Worm (Caenorhabditis elegans) whole organism, L4 larva: Measurements from ENCODE around the gene prp-39.
A peak's percentile ranks its signal among the peaks of the same experiment; 100 is the strongest.

Experiments used
- F37D6.2 ChIP-seq: sonication (generic microtip); optimal IDR thresholded peaks from 2 replicates; lab custom pipeline; 2016; ENCODE audit warnings: mild to moderate bottlenecking, missing genetic modification characterization, missing compliant biosample characterization
- F49E8.2 ChIP-seq: sonication (generic microtip); optimal IDR thresholded peaks from 2 replicates; lab custom pipeline; 2016; ENCODE audit warnings: missing compliant biosample characterization, mild to moderate bottlenecking, missing genetic modification characterization, borderline replicate concordance
- Y105C5A.15 ChIP-seq: fragments of 200-800 bp; sonication (Bioruptor generic); IDR thresholded peaks from 2 replicates; pipeline ENCODE4 v1.3.6; 2022; ENCODE audit warnings: missing genetic modification characterization, missing compliant biosample characterization
- Y5F2A.4 ChIP-seq: fragments of 200-800 bp; sonication (Bioruptor generic); optimal IDR thresholded peaks from 2 replicates; lab custom pipeline; 2018; ENCODE audit warnings: mild to moderate bottlenecking, missing genetic modification characterization, missing compliant biosample characterization
- Y75B8A.6 ChIP-seq: fragments of 200-800 bp; sonication (Bioruptor generic); IDR thresholded peaks from 2 replicates; pipeline ENCODE4 v1.3.6; 2022; ENCODE audit warnings: missing genetic modification reagents, missing genetic modification characterization, missing compliant biosample characterization
- ZK337.2 ChIP-seq: fragments of 200-800 bp; sonication (Bioruptor generic); IDR thresholded peaks from 2 replicates; pipeline ENCODE4 v1.3.6; 2022; ENCODE audit warnings: missing genetic modification reagents, missing genetic modification characterization, missing compliant biosample characterization
- aha-1 ChIP-seq: fragments of 150-350 bp; peaks from one replicate; lab custom pipeline; 2014; ENCODE audit warnings: missing biosample characterization, missing genetic modification characterization
- aly-2 ChIP-seq: sonication (generic microtip); optimal IDR thresholded peaks from 2 replicates; lab custom pipeline; 2018; ENCODE audit warnings: missing biosample characterization, missing genetic modification characterization
- arid-1 ChIP-seq: fragments of 200-800 bp; sonication (Bioruptor generic); conservative IDR thresholded peaks from 2 replicates; pipeline ENCODE4 v1.3.6; 2022; ENCODE audit warnings: missing genetic modification reagents, missing genetic modification characterization, missing compliant biosample characterization
- attf-4 ChIP-seq: sonication (generic microtip); optimal IDR thresholded peaks from 3 replicates; lab custom pipeline; 2017; ENCODE audit warnings: missing biosample characterization, missing genetic modification characterization
- ceh-20 ChIP-seq: fragments of 200-800 bp; sonication (Bioruptor generic); IDR thresholded peaks from 2 replicates; pipeline ENCODE4 v1.3.6; 2022; ENCODE audit warnings: missing genetic modification reagents, missing genetic modification characterization, missing compliant biosample characterization
- cey-2 ChIP-seq: sonication (generic microtip); optimal IDR thresholded peaks from 3 replicates; lab custom pipeline; 2017; ENCODE audit warnings: missing genetic modification characterization, mild to moderate bottlenecking, missing compliant biosample characterization, antibody characterized with exemption, borderline replicate concordance; ENCODE audit not compliant: insufficient read depth
- daf-16 ChIP-seq, 3 experiments: sonication (generic microtip); optimal IDR thresholded peaks; 2 replicates each; lab custom pipeline; 2016 to 2017; ENCODE audit warnings: missing genetic modification characterization in 3 of 3, missing genetic modification reagents in 3 of 3, mild to moderate bottlenecking in 2 of 3, missing compliant biosample characterization in 2 of 3, missing biosample characterization in 1 of 3, moderate library complexity in 1 of 3
- dmd-6 ChIP-seq: fragments of 200-800 bp; sonication (Bioruptor generic); IDR thresholded peaks from 2 replicates; pipeline ENCODE4 v1.3.6; 2022; ENCODE audit warnings: missing genetic modification reagents, missing genetic modification characterization, missing compliant biosample characterization
- dmd-8 ChIP-seq: fragments of 200-800 bp; sonication (Bioruptor generic); IDR thresholded peaks from 2 replicates; pipeline ENCODE4 v1.3.6; 2022; ENCODE audit warnings: missing genetic modification characterization, missing compliant biosample characterization
- duxl-1 ChIP-seq: sonication (generic microtip); optimal IDR thresholded peaks from 2 replicates; lab custom pipeline; 2016; ENCODE audit warnings: mild to moderate bottlenecking, missing genetic modification characterization, moderate library complexity, missing compliant biosample characterization; ENCODE audit not compliant: poor library complexity
- egl-27 ChIP-seq: sonication (generic microtip); optimal IDR thresholded peaks from 3 replicates; lab custom pipeline; 2017; ENCODE audit warnings: missing biosample characterization, missing genetic modification reagents, missing genetic modification characterization
- egl-43 ChIP-seq: fragments of 200-800 bp; sonication (Bioruptor generic); IDR thresholded peaks from 2 replicates; pipeline ENCODE4 v1.3.6; 2022; ENCODE audit warnings: missing genetic modification reagents, missing genetic modification characterization, missing compliant biosample characterization
- gei-8 ChIP-seq: fragments of 200-800 bp; sonication (Bioruptor generic); optimal IDR thresholded peaks from 2 replicates; lab custom pipeline; 2018; ENCODE audit warnings: mild to moderate bottlenecking, missing genetic modification characterization, missing compliant biosample characterization
- hmg-1.1 ChIP-seq: fragments of 200-800 bp; sonication (Bioruptor generic); IDR thresholded peaks from 2 replicates; pipeline ENCODE4 v1.3.6; 2022; ENCODE audit warnings: missing genetic modification reagents, missing genetic modification characterization, missing compliant biosample characterization
- jun-1 ChIP-seq: fragments of 150-350 bp; optimal IDR thresholded peaks from 2 replicates; lab custom pipeline; 2014; ENCODE audit warnings: missing biosample characterization, missing genetic modification reagents, missing genetic modification characterization
- lin-13 ChIP-seq: fragments of 150-350 bp; optimal IDR thresholded peaks from 2 replicates; lab custom pipeline; 2014; ENCODE audit warnings: missing biosample characterization, missing genetic modification reagents, missing genetic modification characterization
- lin-29 ChIP-seq: fragments of 200-800 bp; sonication (Bioruptor generic); IDR thresholded peaks from 2 replicates; pipeline ENCODE4 v1.3.6; 2022; ENCODE audit warnings: missing genetic modification reagents, missing genetic modification characterization, missing compliant biosample characterization
- lin-39 ChIP-seq: fragments of 150-350 bp; optimal IDR thresholded peaks from 2 replicates; lab custom pipeline; 2014; ENCODE audit warnings: missing biosample characterization, missing genetic modification reagents, missing genetic modification characterization
- lir-3 ChIP-seq: sonication (generic microtip); optimal IDR thresholded peaks from 2 replicates; lab custom pipeline; 2016; ENCODE audit warnings: mild to moderate bottlenecking, missing genetic modification characterization, missing compliant biosample characterization
- lsy-2 ChIP-seq, 2 experiments: fragments of 150-350 bp in 1 of 2; sonication (generic microtip) in 1 of 2; optimal IDR thresholded peaks; 2 replicates each; lab custom pipeline; 2014 to 2017; ENCODE audit warnings: missing biosample characterization in 2 of 2, missing genetic modification characterization in 2 of 2
- madf-5 ChIP-seq, 2 experiments: fragments of 200-800 bp; sonication (Bioruptor generic); IDR thresholded peaks; 2 replicates each; pipeline ENCODE4 v1.3.6; 2022; ENCODE audit warnings: missing compliant biosample characterization in 2 of 2, missing genetic modification characterization in 2 of 2
- mes-2 ChIP-seq: sonication (generic microtip); optimal IDR thresholded peaks from 2 replicates; lab custom pipeline; 2016; ENCODE audit warnings: missing genotype, mild to moderate bottlenecking, missing genetic modification characterization, missing compliant biosample characterization; ENCODE audit not compliant: poor library complexity, severe bottlenecking
- mxl-2 ChIP-seq: fragments of 200-800 bp; sonication (Bioruptor generic); conservative IDR thresholded peaks from 2 replicates; pipeline ENCODE4 v1.3.6; 2022; ENCODE audit warnings: missing genetic modification reagents, missing genetic modification characterization, missing compliant biosample characterization
- nhr-102 ChIP-seq: sonication (generic microtip); optimal IDR thresholded peaks from 2 replicates; lab custom pipeline; 2016; ENCODE audit warnings: mild to moderate bottlenecking, missing genetic modification characterization, moderate library complexity, missing compliant biosample characterization
- nhr-11 ChIP-seq: fragments of 150-350 bp; optimal IDR thresholded peaks from 2 replicates; lab custom pipeline; 2014; ENCODE audit warnings: missing biosample characterization, missing genetic modification characterization
- nhr-111 ChIP-seq: fragments of 200-800 bp; sonication (Bioruptor generic); optimal IDR thresholded peaks from 2 replicates; lab custom pipeline; 2018; ENCODE audit warnings: mild to moderate bottlenecking, missing genetic modification characterization, missing compliant biosample characterization
- nhr-25 ChIP-seq: sonication (generic microtip); optimal IDR thresholded peaks from 2 replicates; lab custom pipeline; 2017; ENCODE audit warnings: missing genetic modification characterization, mild to moderate bottlenecking, missing compliant biosample characterization, antibody characterized with exemption, moderate library complexity, borderline replicate concordance; ENCODE audit not compliant: insufficient read depth
- nhr-28 ChIP-seq: fragments of 150-350 bp; optimal IDR thresholded peaks from 2 replicates; lab custom pipeline; 2014; ENCODE audit warnings: missing biosample characterization, missing genetic modification characterization
- nhr-41 ChIP-seq: fragments of 200-800 bp; sonication (Bioruptor generic); IDR thresholded peaks from 2 replicates; pipeline ENCODE4 v1.3.6; 2022; ENCODE audit warnings: missing genetic modification reagents, missing genetic modification characterization, missing compliant biosample characterization
- nhr-42 ChIP-seq: fragments of 200-800 bp; sonication (Bioruptor generic); IDR thresholded peaks from 2 replicates; pipeline ENCODE4 v1.3.6; 2022; ENCODE audit warnings: missing genetic modification characterization, missing compliant biosample characterization
- nhr-6 ChIP-seq: fragments of 150-350 bp; optimal IDR thresholded peaks from 2 replicates; lab custom pipeline; 2014; ENCODE audit warnings: missing biosample characterization, missing genetic modification characterization
- nhr-76 ChIP-seq: fragments of 150-350 bp; optimal IDR thresholded peaks from 2 replicates; lab custom pipeline; 2014; ENCODE audit warnings: missing biosample characterization, missing genetic modification characterization
- pha-4 ChIP-seq, 2 experiments: fragments of 150-350 bp in 1 of 2; fragments of 200-800 bp in 1 of 2; sonication (Bioruptor generic) in 1 of 2; IDR thresholded peaks in 1 of 2; optimal IDR thresholded peaks in 1 of 2; 2 replicates each; pipeline versions ENCODE4 v1.3.6 to Lab custom; 2014 to 2022; ENCODE audit warnings: missing genetic modification characterization in 2 of 2, missing genetic modification reagents in 2 of 2, missing biosample characterization in 1 of 2, missing compliant biosample characterization in 1 of 2
- php-3 ChIP-seq: fragments of 200-800 bp; sonication (Bioruptor generic); IDR thresholded peaks from 2 replicates; pipeline ENCODE4 v1.3.6; 2022; ENCODE audit warnings: missing genetic modification reagents, missing genetic modification characterization, missing compliant biosample characterization
- saeg-2 ChIP-seq: fragments of 200-800 bp; sonication (Bioruptor generic); IDR thresholded peaks from 2 replicates; pipeline ENCODE4 v1.3.6; 2022; ENCODE audit warnings: missing genetic modification reagents, missing genetic modification characterization, missing compliant biosample characterization
- sdz-12 ChIP-seq: fragments of 200-800 bp; sonication (Bioruptor generic); optimal IDR thresholded peaks from 2 replicates; lab custom pipeline; 2018; ENCODE audit warnings: mild to moderate bottlenecking, missing genetic modification characterization, missing compliant biosample characterization
- skn-1 ChIP-seq: fragments of 150-350 bp; optimal IDR thresholded peaks from 2 replicates; lab custom pipeline; 2014; ENCODE audit warnings: missing biosample characterization, missing genetic modification characterization
- spr-3 ChIP-seq: fragments of 200-800 bp; sonication (Bioruptor generic); optimal IDR thresholded peaks from 2 replicates; lab custom pipeline; 2018; ENCODE audit warnings: mild to moderate bottlenecking, missing genetic modification characterization, missing compliant biosample characterization
- tag-97 ChIP-seq: fragments of 200-800 bp; sonication (Bioruptor generic); IDR thresholded peaks from 2 replicates; pipeline ENCODE4 v1.3.6; 2022; ENCODE audit warnings: missing genetic modification characterization, missing compliant biosample characterization
- unc-39 ChIP-seq: sonication (generic microtip); optimal IDR thresholded peaks from 2 replicates; lab custom pipeline; 2017; ENCODE audit warnings: missing biosample characterization, missing genetic modification characterization
- vab-7 ChIP-seq: fragments of 200-800 bp; sonication (Bioruptor generic); IDR thresholded peaks from 2 replicates; pipeline ENCODE4 v1.3.6; 2022; ENCODE audit warnings: missing genetic modification reagents, missing genetic modification characterization, missing compliant biosample characterization
- zag-1 ChIP-seq: fragments of 150-350 bp; optimal IDR thresholded peaks from 2 replicates; lab custom pipeline; 2014; ENCODE audit warnings: missing biosample characterization, missing genetic modification characterization
- zfp-2 ChIP-seq: sonication (generic microtip); optimal IDR thresholded peaks from 2 replicates; lab custom pipeline; 2016; ENCODE audit warnings: mild to moderate bottlenecking, missing genetic modification characterization, missing compliant biosample characterization

Gene prp-39

DNA sequence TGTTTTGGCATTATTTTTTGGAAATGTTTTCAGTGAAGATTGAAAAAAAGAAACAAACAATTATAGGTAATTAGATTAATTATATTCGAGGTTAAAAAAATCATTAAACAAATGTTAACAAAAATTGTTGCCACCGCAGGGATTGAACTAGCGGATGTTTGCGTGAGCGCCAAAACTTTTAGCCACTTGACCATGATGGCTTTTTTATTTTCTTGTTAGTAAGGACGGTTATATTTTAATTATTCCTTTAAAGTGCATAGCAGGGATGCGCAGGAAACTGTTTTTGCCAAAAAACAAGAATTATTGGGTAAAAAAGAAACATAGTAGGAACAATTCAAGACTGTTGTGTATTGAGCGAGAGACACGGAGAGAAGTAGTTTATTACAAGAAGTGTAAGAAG lies 15.1 kb downstream of the prp-39 start (continued):
- TF ChIP-seq F37D6.2 (no peak), madf-5 (GFP tag; IDR thresholded peaks at IDR 0.05; lab: Robert Waterston, UW) (peak; percentile 68 to 100; a peak in 3 of 4 replicates), gei-8 (GFP tag; lab: Kevin White, UChicago) (peak; percentile 62), nhr-102 (tag; lab: Kevin White, UChicago) (peak; percentile 56), zag-1 (tag; lab: Kevin White, UChicago) (no peak), spr-3 (GFP tag; lab: Kevin White, UChicago) (peak; percentile 60), unc-39 (tag; lab: Kevin White, UChicago) (no peak), nhr-28 (tag; lab: Kevin White, UChicago) (no peak), nhr-25 (tag; lab: Kevin White, UChicago) (no peak), nhr-111 (peak; percentile 87), ceh-20 (GFP tag; lab: Robert Waterston, UW) (peak; percentile 44; the same call in 1 of the 2 replicates), dmd-8 (peak; percentile 84), egl-27 (tag; lab: Kevin White, UChicago) (no peak), saeg-2 (peak; percentile 47; the same call in 1 of the 2 replicates), lir-3 (peak; percentile 55), nhr-41 (GFP tag; lab: Robert Waterston, UW) (peak; percentile 83; the same call in 1 of the 2 replicates), aly-2 (tag; lab: Kevin White, UChicago) (no peak), lin-29 (GFP tag; lab: Robert Waterston, UW) (peak; percentile 76), mes-2 (tag; lab: Kevin White, UChicago) (peak; percentile 70), ZK337.2 (GFP tag; lab: Robert Waterston, UW) (0 out of 2 replicates have a peak, but pooled peaks have one; percentile 43), jun-1 (tag; lab: Kevin White, UChicago) (no peak), zfp-2 (tag; lab: Kevin White, UChicago) (no peak), daf-16 (GFP tag; optimal IDR thresholded peaks at IDR 0.05; lab: Kevin White, UChicago) (peak in 1 of 2 experiments; percentile 72), daf-16 (tag; optimal IDR thresholded peaks at IDR 0.05; lab: Kevin White, UChicago) (no peak), cey-2 (tag; lab: Kevin White, UChicago) (no peak), egl-43 (GFP tag; lab: Robert Waterston, UW) (peak; percentile 86), tag-97 (GFP tag; lab: Robert Waterston, UW) (0 out of 2 replicates have a peak, but pooled peaks have one; percentile 64), lsy-2 (tag; optimal IDR thresholded peaks at IDR 0.05; lab: Kevin White, UChicago) (no peak), mxl-2 (GFP tag; lab: Robert Waterston, UW) (0 out of 2 replicates have a peak, but pooled peaks have one; percentile 25), arid-1 (GFP tag; lab: Robert Waterston, UW) (peak; percentile 95), duxl-1 (tag; lab: Kevin White, UChicago) (peak; percentile 88), nhr-6 (tag; lab: Kevin White, UChicago) (no peak), pha-4 (GFP tag; IDR thresholded peaks at IDR 0.05; lab: Robert Waterston, UW) (peak; percentile 91), pha-4 (tag; optimal IDR thresholded peaks at IDR 0.05; lab: Kevin White, UChicago) (no peak), sdz-12 (GFP tag; lab: Kevin White, UChicago) (peak; percentile 63), aha-1 (tag; lab: Kevin White, UChicago) (peak; percentile 71), dmd-6 (GFP tag; lab: Robert Waterston, UW) (peak; percentile 29), nhr-42 (GFP tag; lab: Robert Waterston, UW) (peak; percentile 70), nhr-76 (no peak), Y5F2A.4 (GFP tag; lab: Kevin White, UChicago) (peak; percentile 88), Y75B8A.6 (peak; percentile 86; the same call in 1 of the 2 replicates), php-3 (GFP tag; lab: Robert Waterston, UW) (peak; percentile 86), lin-39 (no peak), lin-13 (GFP tag; lab: Kevin White, UChicago) (peak; percentile 29), skn-1 (tag; lab: Kevin White, UChicago) (no peak), nhr-11 (tag; lab: Kevin White, UChicago) (no peak), hmg-1.1 (GFP tag; lab: Robert Waterston, UW) (0 out of 2 replicates have a peak, but pooled peaks have one; percentile 32), F49E8.2 (tag; lab: Kevin White, UChicago) (peak; percentile 81), Y105C5A.15 (peak; percentile 99), vab-7 (peak; percentile 75), attf-4 (no peak)
